Fruit fly (Drosophila melanogaster): ENCODE measurements around the gene Sarm.

Gene Sarm

dm6 chr3L:8108886-8109285, 45.2 kb downstream of the Sarm start, which contains the start of gene fan (continued):
- TF ChIP-seq CG31388 (GFP tag; optimal IDR thresholded peaks at IDR 0.05) (no peak), CG11696 (GFP tag; IDR thresholded peaks at IDR 0.05) (no peak), CG14710 (tag; optimal IDR thresholded peaks at IDR 0.05) (peak; percentile 99), Ets97D (GFP tag; optimal IDR thresholded peaks at IDR 0.05) (peak; percentile 28), Abd-B (GFP tag; optimal IDR thresholded peaks at IDR 0.05) (no peak), Mes4 (GFP tag; optimal IDR thresholded peaks at IDR 0.05) (no peak), CG14441 (GFP tag; IDR thresholded peaks at IDR 0.05) (no peak), ci (GFP tag; IDR thresholded peaks at IDR 0.05) (no peak), CG7928 (GFP tag; optimal IDR thresholded peaks at IDR 0.05) (peak; percentile 46), en (GFP tag; optimal IDR thresholded peaks at IDR 0.05) (no peak), ken (GFP tag; IDR thresholded peaks at IDR 0.05) (no peak), CG31441 (GFP tag; IDR thresholded peaks at IDR 0.05) (no peak), Dp (GFP tag; optimal IDR thresholded peaks at IDR 0.05) (peak; percentile 11), CG8290 (GFP tag; optimal IDR thresholded peaks at IDR 0.05) (peak; percentile 57), CG8290 (tag; optimal IDR thresholded peaks at IDR 0.05) (no peak), Blimp-1 (GFP tag; optimal IDR thresholded peaks at IDR 0.05) (peak; percentile 57), Asciz (GFP tag; optimal IDR thresholded peaks at IDR 0.05) (no peak), Dip3 (GFP tag; optimal IDR thresholded peaks at IDR 0.05) (no peak)

DNA sequence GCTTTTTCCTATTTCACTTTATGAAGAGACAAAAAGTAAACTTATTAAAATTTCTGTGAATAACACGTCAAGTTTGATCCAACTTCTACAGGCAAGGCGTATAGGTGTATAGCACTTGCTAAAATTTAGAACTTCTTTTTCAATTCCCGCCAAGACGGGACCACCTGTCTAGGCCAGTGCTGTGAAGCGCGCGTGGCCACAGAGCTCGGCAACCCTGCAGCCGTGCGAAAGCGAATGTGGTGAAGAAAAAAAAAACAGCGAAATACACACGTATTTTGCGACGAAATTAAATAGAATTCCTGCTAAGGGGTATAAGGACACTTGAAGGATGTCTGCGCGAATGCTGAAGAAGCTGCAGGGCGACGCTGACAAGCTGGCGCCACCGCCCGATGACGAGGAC, 46.5 kb downstream of the Sarm start, which contains the start of gene Nulp1:
Nulp1 (plus strand) TSS at position 198 of the 400 bp plus-strand sequence.
- TF ChIP-seq vvl (GFP tag; IDR thresholded peaks at IDR 0.05): peak; percentile 41
- no peak for TF ChIP-seq jigr1 (GFP tag; IDR thresholded peaks at IDR 0.05)
- TF ChIP-seq Myb (GFP tag; optimal IDR thresholded peaks at IDR 0.05): peak; percentile 37
- peak; percentile 27 for TF ChIP-seq CG9609 (GFP tag; optimal IDR thresholded peaks at IDR 0.05)
- peak; percentile 58 for TF ChIP-seq CG13624 (GFP tag; optimal IDR thresholded peaks at IDR 0.05)
- TF ChIP-seq Ets97D (GFP tag; optimal IDR thresholded peaks at IDR 0.05): peak; percentile 57
- TF ChIP-seq crp (GFP tag; optimal IDR thresholded peaks at IDR 0.05): peak in 1 of 2 experiments; percentile 75
- no peak for TF ChIP-seq Gsc (GFP tag; IDR thresholded peaks at IDR 0.05)
- peak; percentile 77 for TF ChIP-seq stwl (tag; optimal IDR thresholded peaks at IDR 0.05)
- TF ChIP-seq vnd (GFP tag; IDR thresholded peaks at IDR 0.05; ENCODE audit: partially characterized antibody): 0 out of 3 replicates have a peak, but pooled peaks have one; percentile 15
- peak; percentile 69 for TF ChIP-seq Rfx (GFP tag; IDR thresholded peaks at IDR 0.05)
- no peak for TF ChIP-seq CG6683 (GFP tag; optimal IDR thresholded peaks at IDR 0.05)
- peak in 1 of 2 experiments; percentile 13 for TF ChIP-seq Pdp1 (GFP tag; optimal IDR thresholded peaks at IDR 0.05)
- TF ChIP-seq eyg (GFP tag; optimal IDR thresholded peaks at IDR 0.05): peak; percentile 9
- TF ChIP-seq Hr51 (GFP tag; optimal IDR thresholded peaks at IDR 0.05): peak in 1 of 2 experiments; percentile 15
- TF ChIP-seq row (GFP tag; IDR thresholded peaks at IDR 0.05): peak; percentile 43; the same call in 1 of the 3 replicates
- TF ChIP-seq CG7928 (GFP tag; optimal IDR thresholded peaks at IDR 0.05): peak; percentile 39
- TF ChIP-seq Dip3 (GFP tag; optimal IDR thresholded peaks at IDR 0.05): peak; percentile 25
- TF ChIP-seq CG7786 (GFP tag; optimal IDR thresholded peaks at IDR 0.05): peak; percentile 13
- peak; percentile 1 to 42 for TF ChIP-seq dpn (GFP tag; optimal IDR thresholded peaks at IDR 0.05)
- peak; percentile 75 for TF ChIP-seq CG14710 (tag; optimal IDR thresholded peaks at IDR 0.05)
- TF ChIP-seq bcd (GFP tag; optimal IDR thresholded peaks at IDR 0.05): no peak
- peak; percentile 12; the same call in 1 of the 3 replicates for TF ChIP-seq CG16813 (GFP tag; IDR thresholded peaks at IDR 0.05; ENCODE audit: partially characterized antibody)
- TF ChIP-seq Scr (GFP tag; IDR thresholded peaks at IDR 0.05; ENCODE audit: partially characterized antibody): peak; percentile 28
- no peak for TF ChIP-seq CG17328 (GFP tag; IDR thresholded peaks at IDR 0.05)
- TF ChIP-seq jumu (GFP tag; optimal IDR thresholded peaks at IDR 0.05): peak; percentile 10
- TF ChIP-seq Aef1 (GFP tag; IDR thresholded peaks at IDR 0.05): no peak
- TF ChIP-seq HmgZ (tag; optimal IDR thresholded peaks at IDR 0.05): peak; percentile 49
- peak; percentile 25; the same call in 1 of the 2 replicates for TF ChIP-seq Xrp1 (GFP tag; IDR thresholded peaks at IDR 0.05)
- peak; percentile 55 for TF ChIP-seq bbx (GFP tag; IDR thresholded peaks at IDR 0.05; ENCODE audit: partially characterized antibody)
- peak; percentile 57 for TF ChIP-seq HmgD (GFP tag; optimal IDR thresholded peaks at IDR 0.05)
- no peak for TF ChIP-seq sc (optimal IDR thresholded peaks at IDR 0.05)
- TF ChIP-seq sc (GFP tag; optimal IDR thresholded peaks at IDR 0.05): no peak
- TF ChIP-seq CG2120 (GFP tag; optimal IDR thresholded peaks at IDR 0.05): peak; percentile 68
- TF ChIP-seq da (GFP tag; optimal IDR thresholded peaks at IDR 0.05): peak; percentile 57
- no peak for TF ChIP-seq ro (GFP tag; IDR thresholded peaks at IDR 0.05)

Measured in whole organism, embryonic.